Fruit fly (Drosophila melanogaster): ENCODE measurements around the gene CG13309.

CG13309 gene

dm6 chr3L:8859936-8860335, 49.7 kb downstream of the CG13309 start:
- TF ChIP-seq HLH106 (tag; optimal IDR thresholded peaks at IDR 0.05) (no peak), dmrt93B (GFP tag; optimal IDR thresholded peaks at IDR 0.05) (no peak), pan (optimal IDR thresholded peaks at IDR 0.05) (no peak), CrebA (GFP tag; optimal IDR thresholded peaks at IDR 0.05; ENCODE audit: borderline replicate concordance) (no peak), brk (GFP tag; optimal IDR thresholded peaks at IDR 0.05) (no peak), sv (GFP tag; optimal IDR thresholded peaks at IDR 0.05) (no peak), GATAd (GFP tag; optimal IDR thresholded peaks at IDR 0.05) (no peak), dsf (GFP tag; optimal IDR thresholded peaks at IDR 0.05; ENCODE audit: borderline replicate concordance) (no peak), Abd-B (GFP tag; optimal IDR thresholded peaks at IDR 0.05) (no peak), CG9705 (GFP tag; optimal IDR thresholded peaks at IDR 0.05) (no peak), Rel (GFP tag; optimal IDR thresholded peaks at IDR 0.05) (no peak), Rel (tag; optimal IDR thresholded peaks at IDR 0.05) (no peak), CG32264 (GFP tag; optimal IDR thresholded peaks at IDR 0.05) (no peak), jim (GFP tag; optimal IDR thresholded peaks at IDR 0.05) (no peak), Jra (GFP tag; optimal IDR thresholded peaks at IDR 0.05) (no peak)

dm6 chr3L:8860746-8861145, 50.6 kb downstream of the CG13309 start:
- TF ChIP-seq HLH106 (tag; optimal IDR thresholded peaks at IDR 0.05), result no peak
- no peak for TF ChIP-seq usp (GFP tag; optimal IDR thresholded peaks at IDR 0.05)
- no peak for TF ChIP-seq h (GFP tag; optimal IDR thresholded peaks at IDR 0.05)
- no peak for TF ChIP-seq br (GFP tag; optimal IDR thresholded peaks at IDR 0.05)
- no peak for TF ChIP-seq Sp1 (GFP tag; optimal IDR thresholded peaks at IDR 0.05)
- TF ChIP-seq sv (GFP tag; optimal IDR thresholded peaks at IDR 0.05), result no peak
- no peak for TF ChIP-seq dmrt93B (GFP tag; optimal IDR thresholded peaks at IDR 0.05)
- TF ChIP-seq Vsx2 (GFP tag; optimal IDR thresholded peaks at IDR 0.05; ENCODE audit: partially characterized antibody), result no peak
- TF ChIP-seq Jra (GFP tag; optimal IDR thresholded peaks at IDR 0.05), result no peak
- no peak for TF ChIP-seq N (GFP tag; optimal IDR thresholded peaks at IDR 0.05)
- no peak for TF ChIP-seq Abd-B (GFP tag; optimal IDR thresholded peaks at IDR 0.05)
- TF ChIP-seq Hr83 (GFP tag; optimal IDR thresholded peaks at IDR 0.05; ENCODE audit: poor library complexity, severe bottlenecking), result no peak
- TF ChIP-seq Dfd (GFP tag; optimal IDR thresholded peaks at IDR 0.05), result no peak
